Fruit fly (Drosophila melanogaster): ENCODE measurements around the gene ifc.

The ifc gene

DNA sequence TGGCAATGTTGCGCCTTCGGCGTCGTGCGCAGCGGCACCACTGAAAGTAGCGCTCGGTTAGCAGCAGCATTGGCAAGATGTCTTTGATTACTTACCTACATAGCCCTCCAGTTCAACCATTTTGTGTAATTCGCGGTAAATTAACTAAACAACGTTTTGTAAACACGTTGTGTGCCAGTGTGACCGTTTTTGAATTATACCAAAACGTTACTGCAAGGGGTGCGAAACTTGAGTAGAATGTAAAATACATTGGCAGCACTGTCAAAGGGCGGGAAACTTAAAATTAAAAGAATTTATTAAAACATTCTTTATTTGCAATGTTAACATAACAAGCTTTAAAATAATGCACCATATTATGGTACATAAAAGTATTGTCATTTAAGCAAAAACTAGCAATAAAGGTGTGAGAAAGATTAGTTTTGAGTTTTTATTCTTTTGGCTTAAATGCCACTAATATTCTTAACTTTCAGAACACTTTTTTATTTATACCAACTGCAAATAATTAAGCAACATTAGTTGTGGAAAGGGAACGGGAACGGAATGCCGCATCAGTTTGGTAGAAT is 38.3 kb downstream of the ifc start, which contains the start of gene CG9107 (continued):
- TF ChIP-seq oc (tag; optimal IDR thresholded peaks at IDR 0.05) (no peak), CG7987 (GFP tag; optimal IDR thresholded peaks at IDR 0.05) (no peak), stc (GFP tag; IDR thresholded peaks at IDR 0.05) (no peak), CG3065 (GFP tag; optimal IDR thresholded peaks at IDR 0.05) (no peak), bab2 (GFP tag; optimal IDR thresholded peaks at IDR 0.05) (no peak), ATbp (GFP tag; optimal IDR thresholded peaks at IDR 0.05) (no peak), Doc2 (GFP tag; IDR thresholded peaks at IDR 0.05) (no peak), CG6854 (GFP tag; optimal IDR thresholded peaks at IDR 0.05) (no peak), hb (GFP tag; IDR thresholded peaks at IDR 0.05; ENCODE audit: partially characterized antibody) (no peak), CG10431 (GFP tag; optimal IDR thresholded peaks at IDR 0.05) (no peak), Lhr (GFP tag; optimal IDR thresholded peaks at IDR 0.05) (peak; percentile 25), salm (tag; optimal IDR thresholded peaks at IDR 0.05) (no peak), phol (tag; optimal IDR thresholded peaks at IDR 0.05) (peak; percentile 63), CG17361 (GFP tag; IDR thresholded peaks at IDR 0.05) (no peak), zen (tag; optimal IDR thresholded peaks at IDR 0.05) (peak; percentile 22), CG10543 (GFP tag; optimal IDR thresholded peaks at IDR 0.05) (no peak), corto (GFP tag; optimal IDR thresholded peaks at IDR 0.05) (no peak), pnt (GFP tag; optimal IDR thresholded peaks at IDR 0.05) (no peak), Fer3 (tag; optimal IDR thresholded peaks at IDR 0.05) (no peak), unc-4 (GFP tag; IDR thresholded peaks at IDR 0.05; ENCODE audit: partially characterized antibody) (no peak), CG3726 (GFP tag; IDR thresholded peaks at IDR 0.05) (no peak), Rfx (GFP tag; IDR thresholded peaks at IDR 0.05) (no peak), mirr (GFP tag; optimal IDR thresholded peaks at IDR 0.05) (no peak), CG6813 (GFP tag; optimal IDR thresholded peaks at IDR 0.05) (no peak), PHDP (tag; optimal IDR thresholded peaks at IDR 0.05) (no peak), CG8944 (GFP tag; optimal IDR thresholded peaks at IDR 0.05) (no peak), rib (GFP tag; IDR thresholded peaks at IDR 0.05) (no peak), pros (GFP tag; optimal IDR thresholded peaks at IDR 0.05) (no peak), knrl (GFP tag; IDR thresholded peaks at IDR 0.05; ENCODE audit: partially characterized antibody) (peak; percentile 43; the same call in 1 of the 3 replicates), prd (optimal IDR thresholded peaks at IDR 0.05) (no peak), prd (GFP tag; IDR thresholded peaks at IDR 0.05) (no peak), CG3847 (GFP tag; IDR thresholded peaks at IDR 0.05) (peak; percentile 24; the same call in 1 of the 2 replicates), CG12236 (GFP tag; optimal IDR thresholded peaks at IDR 0.05) (no peak), wdn (GFP tag; IDR thresholded peaks at IDR 0.05) (no peak), CG13775 (GFP tag; optimal IDR thresholded peaks at IDR 0.05) (no peak), tin (GFP tag; optimal IDR thresholded peaks at IDR 0.05) (no peak), CG15696 (tag; optimal IDR thresholded peaks at IDR 0.05) (no peak), trem (tag; optimal IDR thresholded peaks at IDR 0.05) (peak; percentile 90), CG1792 (GFP tag; optimal IDR thresholded peaks at IDR 0.05) (no peak), Bteb2 (GFP tag; optimal IDR thresholded peaks at IDR 0.05) (no peak), CG10209 (GFP tag; optimal IDR thresholded peaks at IDR 0.05) (no peak), CG17385 (GFP tag; optimal IDR thresholded peaks at IDR 0.05) (no peak), CG8478 (optimal IDR thresholded peaks at IDR 0.05) (no peak), psq (GFP tag; optimal IDR thresholded peaks at IDR 0.05) (no peak), CkIIα-i1 (GFP tag; IDR thresholded peaks at IDR 0.05) (no peak), emc (GFP tag; optimal IDR thresholded peaks at IDR 0.05) (no peak), CG6683 (GFP tag; optimal IDR thresholded peaks at IDR 0.05) (no peak), CG15073 (GFP tag; optimal IDR thresholded peaks at IDR 0.05) (no peak), Scr (GFP tag; IDR thresholded peaks at IDR 0.05; ENCODE audit: partially characterized antibody) (no peak; the same call in 1 of the 2 replicates), crp (GFP tag; optimal IDR thresholded peaks at IDR 0.05) (no peak), tup (GFP tag; optimal IDR thresholded peaks at IDR 0.05) (no peak)

Measured in whole organism, embryonic.